Worm (Caenorhabditis elegans) whole organism, L4 larva: ENCODE results near the gene C10B5.1.

ENCODE experiments used
- D1046.2 ChIP-seq: fragments of 200-800 bp; sonication (Bioruptor generic); IDR thresholded peaks from 2 replicates; pipeline ENCODE4 v1.3.6; 2022; ENCODE audit warnings: missing genetic modification characterization, missing compliant biosample characterization
- F26F4.8 ChIP-seq: fragments of 200-800 bp; sonication (Bioruptor generic); conservative IDR thresholded peaks from 2 replicates; pipeline ENCODE4 v1.3.6; 2022; ENCODE audit warnings: missing genetic modification characterization, missing compliant biosample characterization
- F44E2.7 ChIP-seq: fragments of 200-800 bp; sonication (Bioruptor generic); IDR thresholded peaks from 2 replicates; pipeline ENCODE4 v2.1.2; 2022; ENCODE audit warnings: missing genetic modification characterization, missing compliant biosample characterization
- F49E8.2 ChIP-seq: sonication (generic microtip); optimal IDR thresholded peaks from 2 replicates; lab custom pipeline; 2016; ENCODE audit warnings: missing compliant biosample characterization, mild to moderate bottlenecking, missing genetic modification characterization, borderline replicate concordance
- T26A8.4 ChIP-seq: fragments of 200-800 bp; sonication (Bioruptor generic); IDR thresholded peaks from 2 replicates; pipeline ENCODE4 v1.3.6; 2022; ENCODE audit warnings: missing genetic modification characterization, missing compliant biosample characterization
- aha-1 ChIP-seq: fragments of 150-350 bp; peaks from one replicate; lab custom pipeline; 2014; ENCODE audit warnings: missing biosample characterization, missing genetic modification characterization
- ceh-32 ChIP-seq: sonication (generic microtip); optimal IDR thresholded peaks from 2 replicates; lab custom pipeline; 2016; ENCODE audit warnings: mild to moderate bottlenecking, missing genetic modification characterization, missing compliant biosample characterization; ENCODE audit not compliant: poor library complexity
- ceh-44 ChIP-seq: fragments of 200-800 bp; sonication (Bioruptor generic); IDR thresholded peaks from 2 replicates; pipeline ENCODE4 v1.3.6; 2022; ENCODE audit warnings: missing genetic modification reagents, missing genetic modification characterization, missing compliant biosample characterization
- ceh-62 ChIP-seq: sonication (generic microtip); optimal IDR thresholded peaks from 2 replicates; lab custom pipeline; 2017; ENCODE audit warnings: missing biosample characterization, missing genetic modification characterization
- daf-12 ChIP-seq: fragments of 150-350 bp; optimal IDR thresholded peaks from 2 replicates; lab custom pipeline; 2014; ENCODE audit warnings: missing biosample characterization, missing genetic modification reagents, missing genetic modification characterization
- daf-16 ChIP-seq, 3 experiments: sonication (generic microtip); optimal IDR thresholded peaks; 2 replicates each; lab custom pipeline; 2016 to 2017; ENCODE audit warnings: missing genetic modification characterization in 3 of 3, missing genetic modification reagents in 3 of 3, mild to moderate bottlenecking in 2 of 3, missing compliant biosample characterization in 2 of 3, missing biosample characterization in 1 of 3, moderate library complexity in 1 of 3
- daf-19 ChIP-seq: fragments of 200-800 bp; sonication (Bioruptor generic); conservative IDR thresholded peaks from 2 replicates; pipeline ENCODE4 v1.3.6; 2022; ENCODE audit warnings: missing genetic modification characterization, missing compliant biosample characterization
- dmd-6 ChIP-seq: fragments of 200-800 bp; sonication (Bioruptor generic); IDR thresholded peaks from 2 replicates; pipeline ENCODE4 v1.3.6; 2022; ENCODE audit warnings: missing genetic modification reagents, missing genetic modification characterization, missing compliant biosample characterization
- dmd-8 ChIP-seq: fragments of 200-800 bp; sonication (Bioruptor generic); IDR thresholded peaks from 2 replicates; pipeline ENCODE4 v1.3.6; 2022; ENCODE audit warnings: missing genetic modification characterization, missing compliant biosample characterization
- dpl-1 ChIP-seq: fragments of 150-350 bp; optimal IDR thresholded peaks from 2 replicates; lab custom pipeline; 2014; ENCODE audit warnings: missing biosample characterization, missing genetic modification reagents, missing genetic modification characterization
- duxl-1 ChIP-seq: sonication (generic microtip); optimal IDR thresholded peaks from 2 replicates; lab custom pipeline; 2016; ENCODE audit warnings: mild to moderate bottlenecking, missing genetic modification characterization, moderate library complexity, missing compliant biosample characterization; ENCODE audit not compliant: poor library complexity
- egl-27 ChIP-seq: sonication (generic microtip); optimal IDR thresholded peaks from 3 replicates; lab custom pipeline; 2017; ENCODE audit warnings: missing biosample characterization, missing genetic modification reagents, missing genetic modification characterization
- fkh-10 ChIP-seq: fragments of 150-350 bp; optimal IDR thresholded peaks from 2 replicates; lab custom pipeline; 2014; ENCODE audit warnings: missing biosample characterization, missing genetic modification reagents, missing genetic modification characterization
- fos-1 ChIP-seq: fragments of 150-350 bp; optimal IDR thresholded peaks from 2 replicates; lab custom pipeline; 2014; ENCODE audit warnings: missing biosample characterization, missing genetic modification characterization
- hif-1 ChIP-seq, 2 experiments: sonication (generic microtip); optimal IDR thresholded peaks; 2 replicates each; lab custom pipeline; 2016 to 2017; ENCODE audit warnings: missing compliant biosample characterization in 2 of 2, missing genetic modification characterization in 2 of 2, missing genetic modification reagents in 2 of 2, missing genotype in 2 of 2, mild to moderate bottlenecking in 1 of 2
- hlh-11 ChIP-seq: fragments of 200-800 bp; sonication (Bioruptor generic); optimal IDR thresholded peaks from 2 replicates; lab custom pipeline; 2018; ENCODE audit warnings: mild to moderate bottlenecking, missing genetic modification characterization, missing compliant biosample characterization
- jun-1 ChIP-seq: fragments of 150-350 bp; optimal IDR thresholded peaks from 2 replicates; lab custom pipeline; 2014; ENCODE audit warnings: missing biosample characterization, missing genetic modification reagents, missing genetic modification characterization
- lin-38 ChIP-seq: fragments of 200-800 bp; sonication (Bioruptor generic); IDR thresholded peaks from 2 replicates; pipeline ENCODE4 v1.3.6; 2022; ENCODE audit warnings: missing genetic modification reagents, missing genetic modification characterization, missing compliant biosample characterization
- lin-39 ChIP-seq: fragments of 150-350 bp; optimal IDR thresholded peaks from 2 replicates; lab custom pipeline; 2014; ENCODE audit warnings: missing biosample characterization, missing genetic modification reagents, missing genetic modification characterization
- lir-3 ChIP-seq: sonication (generic microtip); optimal IDR thresholded peaks from 2 replicates; lab custom pipeline; 2016; ENCODE audit warnings: mild to moderate bottlenecking, missing genetic modification characterization, missing compliant biosample characterization
- lsy-2 ChIP-seq, 2 experiments: fragments of 150-350 bp in 1 of 2; sonication (generic microtip) in 1 of 2; optimal IDR thresholded peaks; 2 replicates each; lab custom pipeline; 2014 to 2017; ENCODE audit warnings: missing biosample characterization in 2 of 2, missing genetic modification characterization in 2 of 2
- madf-5 ChIP-seq, 2 experiments: fragments of 200-800 bp; sonication (Bioruptor generic); IDR thresholded peaks; 2 replicates each; pipeline ENCODE4 v1.3.6; 2022; ENCODE audit warnings: missing compliant biosample characterization in 2 of 2, missing genetic modification characterization in 2 of 2
- madf-9 ChIP-seq: fragments of 200-800 bp; sonication (Bioruptor generic); conservative IDR thresholded peaks from 2 replicates; pipeline ENCODE4 v1.3.6; 2022; ENCODE audit warnings: missing genetic modification reagents, missing genetic modification characterization, missing compliant biosample characterization
- mdt-29 ChIP-seq: fragments of 200-800 bp; sonication (Bioruptor generic); IDR thresholded peaks from 2 replicates; pipeline ENCODE4 v1.3.6; 2022; ENCODE audit warnings: missing genetic modification reagents, missing genetic modification characterization, missing compliant biosample characterization
- mes-2 ChIP-seq: sonication (generic microtip); optimal IDR thresholded peaks from 2 replicates; lab custom pipeline; 2016; ENCODE audit warnings: missing genotype, mild to moderate bottlenecking, missing genetic modification characterization, missing compliant biosample characterization; ENCODE audit not compliant: poor library complexity, severe bottlenecking
- mxl-3 ChIP-seq: fragments of 200-800 bp; sonication (Bioruptor generic); optimal IDR thresholded peaks from 2 replicates; lab custom pipeline; 2018; ENCODE audit warnings: mild to moderate bottlenecking, missing genetic modification characterization, missing compliant biosample characterization
- nhr-102 ChIP-seq: sonication (generic microtip); optimal IDR thresholded peaks from 2 replicates; lab custom pipeline; 2016; ENCODE audit warnings: mild to moderate bottlenecking, missing genetic modification characterization, moderate library complexity, missing compliant biosample characterization
- nhr-11 ChIP-seq: fragments of 150-350 bp; optimal IDR thresholded peaks from 2 replicates; lab custom pipeline; 2014; ENCODE audit warnings: missing biosample characterization, missing genetic modification characterization
- nhr-25 ChIP-seq: sonication (generic microtip); optimal IDR thresholded peaks from 2 replicates; lab custom pipeline; 2017; ENCODE audit warnings: missing genetic modification characterization, mild to moderate bottlenecking, missing compliant biosample characterization, antibody characterized with exemption, moderate library complexity, borderline replicate concordance; ENCODE audit not compliant: insufficient read depth
- nhr-42 ChIP-seq: fragments of 200-800 bp; sonication (Bioruptor generic); IDR thresholded peaks from 2 replicates; pipeline ENCODE4 v1.3.6; 2022; ENCODE audit warnings: missing genetic modification characterization, missing compliant biosample characterization
- nhr-6 ChIP-seq: fragments of 150-350 bp; optimal IDR thresholded peaks from 2 replicates; lab custom pipeline; 2014; ENCODE audit warnings: missing biosample characterization, missing genetic modification characterization
- nhr-76 ChIP-seq: fragments of 150-350 bp; optimal IDR thresholded peaks from 2 replicates; lab custom pipeline; 2014; ENCODE audit warnings: missing biosample characterization, missing genetic modification characterization
- nhr-77 ChIP-seq: fragments of 150-350 bp; optimal IDR thresholded peaks from 2 replicates; lab custom pipeline; 2014; ENCODE audit warnings: missing biosample characterization, missing genetic modification characterization
- php-3 ChIP-seq: fragments of 200-800 bp; sonication (Bioruptor generic); IDR thresholded peaks from 2 replicates; pipeline ENCODE4 v1.3.6; 2022; ENCODE audit warnings: missing genetic modification reagents, missing genetic modification characterization, missing compliant biosample characterization
- pqm-1 ChIP-seq: sonication (generic microtip); optimal IDR thresholded peaks from 2 replicates; lab custom pipeline; 2017; ENCODE audit warnings: missing biosample characterization, missing genetic modification characterization
- set-16 ChIP-seq: fragments of 200-800 bp; sonication (Bioruptor generic); IDR thresholded peaks from 2 replicates; pipeline ENCODE4 v1.3.6; 2022; ENCODE audit warnings: missing genetic modification reagents, missing genetic modification characterization, missing compliant biosample characterization
- spr-1 ChIP-seq: sonication (generic microtip); optimal IDR thresholded peaks from 2 replicates; lab custom pipeline; 2016; ENCODE audit warnings: mild to moderate bottlenecking, missing genetic modification characterization, missing compliant biosample characterization
- tra-1 ChIP-seq: fragments of 200-800 bp; sonication (Bioruptor generic); IDR thresholded peaks from 2 replicates; pipeline ENCODE4 v1.3.6; 2022; ENCODE audit warnings: missing genetic modification reagents, missing genetic modification characterization, missing compliant biosample characterization
- unc-39 ChIP-seq: sonication (generic microtip); optimal IDR thresholded peaks from 2 replicates; lab custom pipeline; 2017; ENCODE audit warnings: missing biosample characterization, missing genetic modification characterization
- unc-62 ChIP-seq, 3 experiments: fragments of 150-350 bp in 1 of 3; sonication (generic microtip); optimal IDR thresholded peaks in 2 of 3; peaks in 1 of 3; 1 replicate in 1 of 3; 2 replicates in 2 of 3; lab custom pipeline; 2014 to 2017; ENCODE audit warnings: missing biosample characterization in 3 of 3, missing genetic modification characterization in 3 of 3, missing genetic modification reagents in 3 of 3, missing genotype in 1 of 3
- vab-7 ChIP-seq: fragments of 200-800 bp; sonication (Bioruptor generic); IDR thresholded peaks from 2 replicates; pipeline ENCODE4 v1.3.6; 2022; ENCODE audit warnings: missing genetic modification reagents, missing genetic modification characterization, missing compliant biosample characterization
- zfp-2 ChIP-seq: sonication (generic microtip); optimal IDR thresholded peaks from 2 replicates; lab custom pipeline; 2016; ENCODE audit warnings: mild to moderate bottlenecking, missing genetic modification characterization, missing compliant biosample characterization
- zip-11 ChIP-seq: fragments of 200-800 bp; sonication (Bioruptor generic); IDR thresholded peaks from 2 replicates; pipeline ENCODE4 v1.3.6; 2022; ENCODE audit warnings: missing genetic modification characterization, missing compliant biosample characterization
- ztf-11 ChIP-seq: fragments of 150-350 bp; optimal IDR thresholded peaks from 2 replicates; lab custom pipeline; 2014; ENCODE audit warnings: missing biosample characterization, missing genetic modification characterization

C10B5.1 gene

ce11 chrV:8609776-8610529, 28.9 kb downstream of the C10B5.1 start (continued):
- TF ChIP-seq nhr-77 (tag; lab: Kevin White, UChicago) = no peak
- TF ChIP-seq T26A8.4 (GFP tag; lab: Robert Waterston, UW) = no peak
- no peak for TF ChIP-seq tra-1 (GFP tag; lab: Robert Waterston, UW)
- peak; percentile 15; the same call in 1 of the 2 replicates for TF ChIP-seq lin-38 (GFP tag; lab: Robert Waterston, UW)
- no peak for TF ChIP-seq F49E8.2
- TF ChIP-seq nhr-76 (tag; lab: Kevin White, UChicago) = no peak
- no peak for TF ChIP-seq fos-1
- no peak for TF ChIP-seq dmd-8 (GFP tag; lab: Robert Waterston, UW)
- no peak for TF ChIP-seq F44E2.7
- peak in 1 of 2 experiments; percentile 80 for TF ChIP-seq unc-62 (GFP tag; optimal IDR thresholded peaks at IDR 0.05 in 1 of 2; lab: Kevin White, UChicago)
- no peak for TF ChIP-seq unc-62 (tag; optimal IDR thresholded peaks at IDR 0.05; lab: Kevin White, UChicago)
- TF ChIP-seq hif-1 (tag; optimal IDR thresholded peaks at IDR 0.05; lab: Kevin White, UChicago) = no peak
- no peak for TF ChIP-seq pqm-1 (tag; lab: Kevin White, UChicago)
- TF ChIP-seq duxl-1 (tag; lab: Kevin White, UChicago) = no peak
- no peak for TF ChIP-seq daf-16 (GFP tag; optimal IDR thresholded peaks at IDR 0.05; lab: Kevin White, UChicago)
- peak; percentile 15 for TF ChIP-seq daf-16 (tag; optimal IDR thresholded peaks at IDR 0.05; lab: Kevin White, UChicago)
- no peak for TF ChIP-seq D1046.2 (GFP tag; lab: Robert Waterston, UW)
- no peak for TF ChIP-seq daf-19 (GFP tag; lab: Robert Waterston, UW)
- TF ChIP-seq nhr-102 (tag; lab: Kevin White, UChicago) = no peak
- TF ChIP-seq unc-39 = no peak
- no peak for TF ChIP-seq lir-3 (tag; lab: Kevin White, UChicago)
- TF ChIP-seq egl-27 = no peak
- no peak for TF ChIP-seq ceh-32 (tag; lab: Kevin White, UChicago)
- no peak for TF ChIP-seq F26F4.8 (GFP tag; lab: Robert Waterston, UW)
- TF ChIP-seq vab-7 = no peak
- no peak for TF ChIP-seq nhr-11 (tag; lab: Kevin White, UChicago)
- TF ChIP-seq zfp-2 (tag; lab: Kevin White, UChicago) = no peak
- TF ChIP-seq ceh-44 (GFP tag; lab: Robert Waterston, UW) = no peak
- TF ChIP-seq madf-9 = no peak
- TF ChIP-seq set-16 = 0 out of 2 replicates have a peak, but pooled peaks have one; percentile 12
- TF ChIP-seq daf-12 (tag; lab: Kevin White, UChicago) = no peak
- no peak for TF ChIP-seq dmd-6 (GFP tag; lab: Robert Waterston, UW)
- no peak for TF ChIP-seq lsy-2 (tag; optimal IDR thresholded peaks at IDR 0.05; lab: Kevin White, UChicago)
- TF ChIP-seq spr-1 = no peak
- no peak for TF ChIP-seq dpl-1 (GFP tag; lab: Kevin White, UChicago)
- TF ChIP-seq ceh-62 (tag; lab: Kevin White, UChicago) = no peak
- no peak for TF ChIP-seq nhr-6 (tag; lab: Kevin White, UChicago)
- TF ChIP-seq lin-39 (tag; lab: Kevin White, UChicago) = no peak
- peak; percentile 79 for TF ChIP-seq mxl-3 (GFP tag; lab: Kevin White, UChicago)
- TF ChIP-seq nhr-25 (tag; lab: Kevin White, UChicago) = no peak
- peak; percentile 93 for TF ChIP-seq aha-1 (tag; lab: Kevin White, UChicago)
- no peak for TF ChIP-seq jun-1 (tag; lab: Kevin White, UChicago)
- no peak for TF ChIP-seq ztf-11 (tag; lab: Kevin White, UChicago)
- TF ChIP-seq mes-2 (tag; lab: Kevin White, UChicago) = peak; percentile 26
- TF ChIP-seq hlh-11 (tag; lab: Kevin White, UChicago) = peak; percentile 59
- no peak for TF ChIP-seq zip-11 (GFP tag; lab: Robert Waterston, UW)
- no peak for TF ChIP-seq php-3 (GFP tag; lab: Robert Waterston, UW)
- TF ChIP-seq mdt-29 = no peak
- TF ChIP-seq fkh-10 (GFP tag; lab: Kevin White, UChicago) = no peak
- TF ChIP-seq madf-5 (GFP tag; IDR thresholded peaks at IDR 0.05; lab: Robert Waterston, UW) = no peak
- no peak for TF ChIP-seq nhr-42
